Fruit fly (Drosophila melanogaster): Measurements from ENCODE around the gene Creld.

- TF ChIP-seq CG15336 (GFP tag; IDR thresholded peaks at IDR 0.05) (no peak), Sox14 (GFP tag; optimal IDR thresholded peaks at IDR 0.05) (no peak), CG1621 (tag; optimal IDR thresholded peaks at IDR 0.05) (no peak), Met (GFP tag; optimal IDR thresholded peaks at IDR 0.05) (no peak), CG6854 (GFP tag; optimal IDR thresholded peaks at IDR 0.05) (no peak), CG16779 (tag; optimal IDR thresholded peaks at IDR 0.05) (no peak), CG11902 (GFP tag; optimal IDR thresholded peaks at IDR 0.05) (no peak), svp (GFP tag) (no peak), Sox102F (GFP tag; optimal IDR thresholded peaks at IDR 0.05) (no peak), fd59A (GFP tag; optimal IDR thresholded peaks at IDR 0.05) (no peak), Ets96B (tag; optimal IDR thresholded peaks at IDR 0.05) (no peak)
Observed at dm6 chr2L:146503-146902, 44.3 kb downstream of the Creld start.

Data from whole organism, prepupa.